Worm (Caenorhabditis elegans) whole organism, L2 larva: Measurements from ENCODE around the gene cyc-2.1.

Experiments
- R02D3.7 ChIP-seq: fragments of 150-350 bp; optimal IDR thresholded peaks from 2 replicates; lab custom pipeline; 2014; ENCODE audit warnings: missing biosample characterization, missing genetic modification characterization
- ZK546.5 ChIP-seq: sonication (generic microtip); optimal IDR thresholded peaks from 2 replicates; lab custom pipeline; 2017; ENCODE audit warnings: missing biosample characterization, missing genetic modification characterization
- aly-2 ChIP-seq: fragments of 150-350 bp; optimal IDR thresholded peaks from 2 replicates; lab custom pipeline; 2014; ENCODE audit warnings: missing biosample characterization, missing genetic modification characterization
- ama-1 ChIP-seq: fragments of 150-350 bp; optimal IDR thresholded peaks from 2 replicates; lab custom pipeline; 2018; ENCODE audit warnings: inconsistent platforms
- crh-2 ChIP-seq: sonication (generic microtip); optimal IDR thresholded peaks from 2 replicates; lab custom pipeline; 2017; ENCODE audit warnings: missing biosample characterization, missing genetic modification characterization
- elt-1 ChIP-seq: fragments of 150-350 bp; optimal IDR thresholded peaks from 2 replicates; lab custom pipeline; 2014; ENCODE audit warnings: missing biosample characterization, missing genetic modification characterization
- fos-1 ChIP-seq: fragments of 150-350 bp; optimal IDR thresholded peaks from 2 replicates; lab custom pipeline; 2014; ENCODE audit warnings: missing biosample characterization, missing genetic modification characterization
- nhr-10 ChIP-seq: sonication (generic microtip); optimal IDR thresholded peaks from 2 replicates; lab custom pipeline; 2017; ENCODE audit warnings: missing biosample characterization, missing genetic modification characterization
- nhr-12 ChIP-seq: fragments of 150-350 bp; optimal IDR thresholded peaks from 2 replicates; lab custom pipeline; 2014; ENCODE audit warnings: missing biosample characterization, missing genetic modification characterization
- sem-4 ChIP-seq: fragments of 150-350 bp; optimal IDR thresholded peaks from 2 replicates; lab custom pipeline; 2014; ENCODE audit warnings: missing biosample characterization, missing genetic modification reagents, missing genetic modification characterization
- skn-1 ChIP-seq: sonication (generic microtip); optimal IDR thresholded peaks from 2 replicates; lab custom pipeline; 2017; ENCODE audit warnings: missing biosample characterization, missing genetic modification characterization
- unc-39 ChIP-seq: fragments of 150-350 bp; optimal IDR thresholded peaks from 2 replicates; lab custom pipeline; 2014; ENCODE audit warnings: missing biosample characterization, missing genetic modification characterization
- ztf-11 ChIP-seq: sonication (generic microtip); optimal IDR thresholded peaks from 2 replicates; lab custom pipeline; 2017; ENCODE audit warnings: missing biosample characterization, missing genetic modification characterization
- ztf-4 ChIP-seq: fragments of 150-350 bp; optimal IDR thresholded peaks from 2 replicates; lab custom pipeline; 2014; ENCODE audit warnings: missing biosample characterization, missing genetic modification characterization

ce11 chrIV:4788332-4788731 is 39.5 kb upstream of the cyc-2.1 start, which contains the start of gene nhr-104:
- TF ChIP-seq ZK546.5 (tag; lab: Kevin White, UChicago), result no peak
- no peak for TF ChIP-seq sem-4 (tag; lab: Kevin White, UChicago)
- TF ChIP-seq elt-1 (tag; lab: Kevin White, UChicago), result no peak
- TF ChIP-seq nhr-10 (tag; lab: Kevin White, UChicago), result no peak
- TF ChIP-seq fos-1 (tag; lab: Kevin White, UChicago), result peak; percentile 65
- no peak for TF ChIP-seq ztf-4 (tag; lab: Kevin White, UChicago)
- no peak for TF ChIP-seq ama-1
- no peak for TF ChIP-seq ztf-11 (tag; lab: Kevin White, UChicago)
- TF ChIP-seq crh-2 (tag; lab: Kevin White, UChicago), result peak; percentile 68
- no peak for TF ChIP-seq R02D3.7 (tag; lab: Kevin White, UChicago)
- TF ChIP-seq skn-1 (tag; lab: Kevin White, UChicago), result peak; percentile 78
- no peak for TF ChIP-seq nhr-12 (tag; lab: Kevin White, UChicago)
- no peak for TF ChIP-seq unc-39 (tag; lab: Kevin White, UChicago)
- no peak for TF ChIP-seq aly-2 (tag; lab: Kevin White, UChicago)
